Worm (Caenorhabditis elegans) whole organism, early embryonic: ENCODE measurements around the gene Y22D7AR.6.

ENCODE experiments used
- B0310.2 ChIP-seq: sonication (generic microtip); optimal IDR thresholded peaks from 2 replicates; lab custom pipeline; 2016; ENCODE audit warnings: mild to moderate bottlenecking, missing genetic modification characterization, missing compliant biosample characterization
- ama-1 ChIP-seq: fragments of 150-350 bp; optimal IDR thresholded peaks from 2 replicates; lab custom pipeline; 2014
- ets-7 ChIP-seq: sonication (generic microtip); optimal IDR thresholded peaks from 2 replicates; lab custom pipeline; 2016; ENCODE audit warnings: missing genotype, missing genetic modification characterization, missing compliant biosample characterization
- tbx-11 ChIP-seq: fragments of 200-800 bp; sonication (Bioruptor generic); IDR thresholded peaks from 2 replicates; pipeline ENCODE4 v1.3.6; 2022; ENCODE audit warnings: missing genetic modification characterization, missing compliant biosample characterization
- tra-4 ChIP-seq: sonication (generic microtip); optimal IDR thresholded peaks from 2 replicates; lab custom pipeline; 2017; ENCODE audit warnings: missing genetic modification characterization, missing compliant biosample characterization

DNA sequence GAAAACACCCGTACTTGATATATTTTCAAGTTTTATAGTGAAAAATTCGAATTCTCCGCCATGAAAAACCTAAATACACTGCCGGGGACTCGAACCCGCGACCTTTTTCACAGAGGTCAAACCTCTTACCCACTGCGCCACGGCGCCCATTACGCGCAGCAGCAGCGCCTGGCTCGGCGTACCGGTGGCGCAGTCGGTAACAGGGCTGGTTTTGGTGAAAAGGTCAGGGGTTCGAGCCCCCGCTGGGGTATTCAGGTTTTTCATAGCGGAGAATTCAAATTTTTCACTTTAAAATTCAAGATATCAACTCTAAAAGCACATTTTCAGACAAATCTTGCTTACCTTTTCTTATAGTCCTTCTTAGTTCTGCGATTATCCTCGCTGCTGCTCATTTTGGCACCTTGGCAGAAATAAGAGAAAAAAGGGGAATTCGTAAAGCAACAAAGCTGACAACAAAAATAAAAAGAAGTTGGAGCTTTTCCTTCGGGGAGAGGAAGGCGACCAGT, 11.7 kb downstream of the Y22D7AR.6 start, which contains the start of gene Y22D7AL.16:
- TF ChIP-seq ets-7, result no peak
- no peak for TF ChIP-seq tbx-11 (GFP tag; lab: Robert Waterston, UW)
- no peak for TF ChIP-seq B0310.2 (tag; lab: Kevin White, UChicago)
- no peak for TF ChIP-seq ama-1
- TF ChIP-seq tra-4 (tag; lab: Kevin White, UChicago), result no peak
